Worm (Caenorhabditis elegans) whole organism, young adult: ENCODE measurements around the gene Y7A9D.1.

Experiments
- athp-1 ChIP-seq: sonication (generic microtip); optimal IDR thresholded peaks from 2 replicates; lab custom pipeline; 2017; ENCODE audit warnings: mild to moderate bottlenecking, missing genetic modification characterization, missing compliant biosample characterization
- lag-1 ChIP-seq: fragments of 200-800 bp; sonication (Bioruptor generic); IDR thresholded peaks from 2 replicates; pipeline ENCODE4 v1.3.6; 2022; ENCODE audit warnings: missing genetic modification reagents, missing genetic modification characterization, missing compliant biosample characterization
- lin-35 ChIP-seq, 3 experiments: fragments of 150-350 bp in 2 of 3; sonication (generic microtip) in 1 of 3; optimal IDR thresholded peaks; 2 replicates each; lab custom pipeline; 2014 to 2018; ENCODE audit warnings: missing biosample characterization in 3 of 3, missing genetic modification characterization in 3 of 3, missing genetic modification reagents in 3 of 3
- nfya-1 ChIP-seq: sonication (generic microtip); optimal IDR thresholded peaks from 2 replicates; lab custom pipeline; 2017; ENCODE audit warnings: antibody characterized with exemption, missing compliant biosample characterization, missing genetic modification characterization, borderline replicate concordance; ENCODE audit not compliant: insufficient read depth
- unc-130 ChIP-seq: sonication (generic microtip); optimal IDR thresholded peaks from 2 replicates; lab custom pipeline; 2016; ENCODE audit warnings: missing genetic modification reagents, missing genetic modification characterization, missing compliant biosample characterization

DNA sequence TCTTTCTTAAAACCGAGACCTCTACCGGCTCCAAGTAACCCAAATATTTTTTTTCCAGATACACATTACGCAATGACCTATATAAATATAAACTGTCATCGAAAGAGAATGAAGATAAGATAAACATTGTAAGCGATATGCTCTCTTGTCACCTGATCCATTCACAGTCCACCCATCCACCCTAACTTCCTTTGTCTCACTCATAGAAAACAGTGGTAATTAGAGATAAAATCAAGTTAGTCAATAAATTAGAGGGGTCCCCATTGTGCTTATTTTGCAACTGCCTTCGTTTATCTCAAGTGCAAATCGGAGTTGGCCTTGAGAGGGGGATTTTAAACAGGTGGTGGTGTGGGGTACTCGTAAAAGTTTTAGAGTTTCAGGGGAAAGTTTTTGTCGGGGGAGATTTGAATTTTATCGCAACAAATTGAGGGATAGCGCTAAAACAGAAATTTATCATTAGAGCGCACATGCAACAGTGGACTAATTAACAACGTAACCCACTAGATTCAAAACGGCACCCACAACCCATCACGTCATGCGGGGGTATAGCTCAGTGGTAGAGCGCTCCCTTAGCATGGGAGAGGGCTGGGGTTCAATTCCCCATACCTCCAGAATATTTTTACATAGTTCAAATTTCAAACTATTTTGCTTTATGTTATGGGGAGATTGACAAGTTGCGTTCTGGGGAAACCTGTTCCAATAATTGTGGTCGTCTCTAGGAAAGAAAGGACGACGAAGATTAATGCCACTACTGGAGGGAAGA is 16.0 kb upstream of the Y7A9D.1 start:
- no peak for TF ChIP-seq nfya-1 (tag; lab: Kevin White, UChicago)
- peak; percentile 59 for TF ChIP-seq athp-1 (tag; lab: Kevin White, UChicago)
- peak; percentile 9 for TF ChIP-seq unc-130 (GFP tag; lab: Kevin White, UChicago)
- TF ChIP-seq lin-35 (GFP tag; optimal IDR thresholded peaks at IDR 0.05; lab: Kevin White, UChicago), result peak in 1 of 3 experiments; percentile 43
- no peak for TF ChIP-seq lag-1
